Worm (Caenorhabditis elegans): ENCODE measurements around the gene C14A11.5.

ce11 chrX:2814097-2814720 lies 6.9 kb upstream of the C14A11.5 start, which contains the start of gene C14A11.6:
- no peak for TF ChIP-seq pax-1 (tag; optimal IDR thresholded peaks at IDR 0.05)
- no peak for TF ChIP-seq pag-3 (tag; optimal IDR thresholded peaks at IDR 0.05; ENCODE audit: borderline replicate concordance)
- no peak for TF ChIP-seq tbx-2 (tag; optimal IDR thresholded peaks at IDR 0.05)
- TF ChIP-seq nhr-11 (tag; optimal IDR thresholded peaks at IDR 0.05), result no peak
- no peak for TF ChIP-seq ceh-31 (tag; optimal IDR thresholded peaks at IDR 0.05)
- no peak for TF ChIP-seq fkh-10 (GFP tag; optimal IDR thresholded peaks at IDR 0.05)
- TF ChIP-seq elt-2 (tag; optimal IDR thresholded peaks at IDR 0.05), result no peak
- TF ChIP-seq pqm-1 (tag; optimal IDR thresholded peaks at IDR 0.05), result no peak
- TF ChIP-seq odd-2 (tag; optimal IDR thresholded peaks at IDR 0.05), result no peak
- no peak for TF ChIP-seq ref-2 (tag; optimal IDR thresholded peaks at IDR 0.05)
- TF ChIP-seq F13H6.1 (tag; optimal IDR thresholded peaks at IDR 0.05), result no peak
- TF ChIP-seq fkh-6 (tag; optimal IDR thresholded peaks at IDR 0.05), result no peak
- no peak for TF ChIP-seq ama-1 (optimal IDR thresholded peaks at IDR 0.05)
- no peak for TF ChIP-seq unc-42 (tag; optimal IDR thresholded peaks at IDR 0.05)

Measured in whole organism, late embryonic.